Worm (Caenorhabditis elegans) whole organism, midembryonic: ENCODE results near the gene klp-3.
A peak's percentile ranks its signal among the peaks of the same experiment; 100 is the strongest.
"Not testable (repeated sequence)": the region's sequence is repeated elsewhere in the genome, so short reads cannot be mapped to it uniquely, and the experiment has no call there.

Experiments
- cog-1 ChIP-seq: sonication (generic microtip); optimal IDR thresholded peaks from 2 replicates; lab custom pipeline; 2016; ENCODE audit warnings: missing genetic modification characterization, missing compliant biosample characterization
- ref-1 ChIP-seq: fragments of 200-800 bp; sonication (Bioruptor generic); conservative IDR thresholded peaks from 2 replicates; pipeline ENCODE4 v1.3.6; 2022; ENCODE audit warnings: missing genetic modification reagents, missing genetic modification characterization, missing compliant biosample characterization
- tab-1 ChIP-seq: fragments of 200-800 bp; sonication (Bioruptor generic); IDR thresholded peaks from 2 replicates; pipeline ENCODE4 v1.3.6; 2022; ENCODE audit warnings: missing genetic modification characterization, missing compliant biosample characterization
- ztf-23 ChIP-seq: fragments of 200-800 bp; sonication (Bioruptor generic); IDR thresholded peaks from 2 replicates; pipeline ENCODE4 v1.3.6; 2022; ENCODE audit warnings: missing genetic modification reagents, missing genetic modification characterization, missing compliant biosample characterization

DNA sequence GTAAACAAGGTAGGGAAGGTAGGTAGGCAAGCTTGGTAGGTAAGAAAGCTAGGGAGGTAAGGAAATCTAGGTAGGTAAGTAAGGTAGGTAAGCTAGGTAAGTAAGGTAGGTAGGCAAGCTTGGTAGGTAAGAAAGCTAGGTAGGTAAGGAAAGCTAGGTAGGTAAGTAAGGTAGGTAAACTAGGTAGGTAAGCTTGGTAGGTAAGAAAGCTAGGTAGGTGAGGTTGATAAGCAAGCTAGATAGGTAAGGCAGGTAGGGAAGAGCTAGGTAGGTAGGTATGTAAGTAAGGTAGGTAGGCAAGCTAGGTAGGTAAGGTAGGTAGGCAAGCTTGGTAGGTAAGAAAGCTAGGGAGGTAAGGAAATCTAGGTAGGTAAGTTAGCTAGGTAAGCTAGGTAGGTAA is 41.0 kb downstream of the klp-3 start:
- TF ChIP-seq tab-1 (GFP tag; lab: Robert Waterston, UW); ref-1 (GFP tag; lab: Robert Waterston, UW); cog-1 (tag; lab: Kevin White, UChicago): not testable (repeated sequence)
- peak; percentile 66; the same call in 1 of the 2 replicates for TF ChIP-seq ztf-23 (GFP tag; lab: Robert Waterston, UW)
